Worm (Caenorhabditis elegans) whole organism, late embryonic: Measurements from ENCODE around the gene C26F1.3.

Experiments
- C08G9.2 ChIP-seq: sonication (generic microtip); optimal IDR thresholded peaks from 2 replicates; lab custom pipeline; 2016; ENCODE audit warnings: mild to moderate bottlenecking, missing genetic modification characterization, moderate library complexity, missing compliant biosample characterization
- C38D4.7 ChIP-seq: fragments of 200-800 bp; sonication (Bioruptor generic); optimal IDR thresholded peaks from 2 replicates; lab custom pipeline; 2018; ENCODE audit warnings: mild to moderate bottlenecking, missing genetic modification characterization, moderate library complexity, missing compliant biosample characterization
- F13H6.1 ChIP-seq: sonication (generic microtip); optimal IDR thresholded peaks from 2 replicates; lab custom pipeline; 2016; ENCODE audit warnings: missing genetic modification characterization, missing compliant biosample characterization
- T23F11.4 ChIP-seq: fragments of 200-800 bp; sonication (Bioruptor generic); optimal IDR thresholded peaks from 2 replicates; lab custom pipeline; 2018; ENCODE audit warnings: mild to moderate bottlenecking, missing genetic modification characterization, missing compliant biosample characterization
- ceh-18 ChIP-seq: sonication (generic microtip); optimal IDR thresholded peaks from 2 replicates; lab custom pipeline; 2016; ENCODE audit warnings: missing genetic modification characterization, missing compliant biosample characterization
- ceh-19 ChIP-seq: fragments of 200-800 bp; sonication (Bioruptor generic); optimal IDR thresholded peaks from 2 replicates; lab custom pipeline; 2018; ENCODE audit warnings: mild to moderate bottlenecking, missing genetic modification characterization, missing compliant biosample characterization
- ceh-2 ChIP-seq: sonication (generic microtip); optimal IDR thresholded peaks from 2 replicates; lab custom pipeline; 2016; ENCODE audit warnings: missing genotype, missing genetic modification characterization, missing compliant biosample characterization
- ceh-30 ChIP-seq: fragments of 150-350 bp; optimal IDR thresholded peaks from 2 replicates; lab custom pipeline; 2014; ENCODE audit warnings: missing biosample characterization, missing genetic modification characterization
- ceh-31 ChIP-seq: sonication (generic microtip); optimal IDR thresholded peaks from 2 replicates; lab custom pipeline; 2016; ENCODE audit warnings: missing genetic modification characterization, missing compliant biosample characterization
- ceh-45 ChIP-seq: fragments of 200-800 bp; sonication (Bioruptor generic); IDR thresholded peaks from 2 replicates; pipeline ENCODE4 v1.3.6; 2022; ENCODE audit warnings: missing genetic modification reagents, missing genetic modification characterization, missing compliant biosample characterization
- ceh-48 ChIP-seq: sonication (generic microtip); optimal IDR thresholded peaks from 2 replicates; lab custom pipeline; 2016; ENCODE audit warnings: missing genetic modification characterization, inconsistent platforms, missing compliant biosample characterization
- ceh-9 ChIP-seq: sonication (generic microtip); optimal IDR thresholded peaks from 2 replicates; lab custom pipeline; 2016; ENCODE audit warnings: mild to moderate bottlenecking, missing genetic modification characterization, inconsistent platforms, missing compliant biosample characterization
- che-1 ChIP-seq: sonication (generic microtip); optimal IDR thresholded peaks from 2 replicates; lab custom pipeline; 2016; ENCODE audit warnings: mild to moderate bottlenecking, missing genetic modification characterization, missing compliant biosample characterization
- dve-1 ChIP-seq: sonication (generic microtip); optimal IDR thresholded peaks from 2 replicates; lab custom pipeline; 2017; ENCODE audit warnings: antibody characterized with exemption, mild to moderate bottlenecking, missing genetic modification characterization, missing compliant biosample characterization
- elt-2 ChIP-seq: sonication (generic microtip); optimal IDR thresholded peaks from 2 replicates; lab custom pipeline; 2016; ENCODE audit warnings: missing genetic modification reagents, missing genetic modification characterization, missing compliant biosample characterization
- ets-4 ChIP-seq: sonication (generic microtip); optimal IDR thresholded peaks from 2 replicates; lab custom pipeline; 2016; ENCODE audit warnings: missing genetic modification characterization, missing compliant biosample characterization
- eyg-1 ChIP-seq: sonication (generic microtip); optimal IDR thresholded peaks from 2 replicates; lab custom pipeline; 2016; ENCODE audit warnings: missing genotype, missing genetic modification characterization, missing compliant biosample characterization
- fax-1 ChIP-seq: sonication (generic microtip); optimal IDR thresholded peaks from 2 replicates; lab custom pipeline; 2016; ENCODE audit warnings: missing genotype, missing genetic modification characterization, missing compliant biosample characterization
- fkh-10 ChIP-seq: fragments of 150-350 bp; optimal IDR thresholded peaks from 2 replicates; lab custom pipeline; 2014; ENCODE audit warnings: missing biosample characterization, missing genetic modification reagents, missing genetic modification characterization
- fkh-6 ChIP-seq: sonication (generic microtip); optimal IDR thresholded peaks from 2 replicates; lab custom pipeline; 2016; ENCODE audit warnings: missing genetic modification characterization, missing compliant biosample characterization
- gmeb-2 ChIP-seq: sonication (generic microtip); optimal IDR thresholded peaks from 2 replicates; lab custom pipeline; 2016; ENCODE audit warnings: missing genetic modification characterization, inconsistent platforms, missing compliant biosample characterization
- hlh-13 ChIP-seq: fragments of 200-800 bp; sonication (Bioruptor generic); optimal IDR thresholded peaks from 2 replicates; lab custom pipeline; 2018; ENCODE audit warnings: mild to moderate bottlenecking, missing genetic modification characterization, missing compliant biosample characterization
- hlh-30 ChIP-seq: sonication (generic microtip); optimal IDR thresholded peaks from 2 replicates; lab custom pipeline; 2017; ENCODE audit warnings: antibody characterized with exemption, missing genetic modification characterization, missing compliant biosample characterization; ENCODE audit not compliant: insufficient read depth
- hlh-6 ChIP-seq: sonication (generic microtip); optimal IDR thresholded peaks from 2 replicates; lab custom pipeline; 2016; ENCODE audit warnings: missing genotype, missing genetic modification characterization, missing compliant biosample characterization
- lim-6 ChIP-seq: sonication (generic microtip); optimal IDR thresholded peaks from 2 replicates; lab custom pipeline; 2016; ENCODE audit warnings: missing genetic modification characterization, missing compliant biosample characterization
- mec-3 ChIP-seq: sonication (generic microtip); optimal IDR thresholded peaks from 2 replicates; lab custom pipeline; 2016; ENCODE audit warnings: borderline replicate concordance, missing genetic modification characterization, missing compliant biosample characterization
- nfya-1 ChIP-seq: sonication (generic microtip); optimal IDR thresholded peaks from 2 replicates; lab custom pipeline; 2017; ENCODE audit warnings: missing genetic modification characterization, mild to moderate bottlenecking, missing compliant biosample characterization, antibody characterized with exemption, moderate library complexity
- nhr-11 ChIP-seq: fragments of 150-350 bp; optimal IDR thresholded peaks from 2 replicates; lab custom pipeline; 2014; ENCODE audit warnings: missing biosample characterization, missing genetic modification characterization
- npax-4 ChIP-seq: sonication (generic microtip); optimal IDR thresholded peaks from 2 replicates; lab custom pipeline; 2016; ENCODE audit warnings: missing genetic modification characterization, missing compliant biosample characterization
- pag-3 ChIP-seq: sonication (generic microtip); optimal IDR thresholded peaks from 2 replicates; lab custom pipeline; 2016; ENCODE audit warnings: missing compliant biosample characterization, missing genetic modification characterization, borderline replicate concordance
- pat-9 ChIP-seq: fragments of 200-800 bp; sonication (Bioruptor generic); optimal IDR thresholded peaks from 2 replicates; lab custom pipeline; 2018; ENCODE audit warnings: mild to moderate bottlenecking, missing genetic modification characterization, moderate library complexity, missing compliant biosample characterization
- pha-2 ChIP-seq: sonication (generic microtip); optimal IDR thresholded peaks from 2 replicates; lab custom pipeline; 2017; ENCODE audit warnings: mild to moderate bottlenecking, missing genetic modification characterization, missing compliant biosample characterization
- pros-1 ChIP-seq: fragments of 150-350 bp; optimal IDR thresholded peaks from 2 replicates; lab custom pipeline; 2014; ENCODE audit warnings: missing biosample characterization, missing genetic modification reagents, missing genetic modification characterization
- ref-2 ChIP-seq: sonication (generic microtip); optimal IDR thresholded peaks from 2 replicates; lab custom pipeline; 2016; ENCODE audit warnings: missing genetic modification characterization, missing compliant biosample characterization
- rnt-1 ChIP-seq: sonication (generic microtip); optimal IDR thresholded peaks from 2 replicates; lab custom pipeline; 2016; ENCODE audit warnings: missing genetic modification characterization, missing compliant biosample characterization
- syd-9 ChIP-seq: sonication (generic microtip); optimal IDR thresholded peaks from 2 replicates; lab custom pipeline; 2016; ENCODE audit warnings: mild to moderate bottlenecking, missing genetic modification characterization, moderate library complexity, missing compliant biosample characterization
- tbx-2 ChIP-seq: sonication (generic microtip); optimal IDR thresholded peaks from 2 replicates; lab custom pipeline; 2016; ENCODE audit warnings: missing genetic modification characterization, missing compliant biosample characterization
- unc-42 ChIP-seq: sonication (generic microtip); optimal IDR thresholded peaks from 2 replicates; lab custom pipeline; 2016; ENCODE audit warnings: missing genotype, missing genetic modification characterization, missing compliant biosample characterization
- unc-55 ChIP-seq: sonication (generic microtip); optimal IDR thresholded peaks from 2 replicates; lab custom pipeline; 2017; ENCODE audit warnings: missing biosample characterization, missing genetic modification reagents, missing genetic modification characterization
- unc-86 ChIP-seq: sonication (generic microtip); optimal IDR thresholded peaks from 2 replicates; lab custom pipeline; 2016; ENCODE audit warnings: missing genetic modification characterization, missing compliant biosample characterization
- ztf-16 ChIP-seq: sonication (generic microtip); optimal IDR thresholded peaks from 2 replicates; lab custom pipeline; 2017; ENCODE audit warnings: missing genetic modification characterization, missing compliant biosample characterization

Gene C26F1.3

DNA sequence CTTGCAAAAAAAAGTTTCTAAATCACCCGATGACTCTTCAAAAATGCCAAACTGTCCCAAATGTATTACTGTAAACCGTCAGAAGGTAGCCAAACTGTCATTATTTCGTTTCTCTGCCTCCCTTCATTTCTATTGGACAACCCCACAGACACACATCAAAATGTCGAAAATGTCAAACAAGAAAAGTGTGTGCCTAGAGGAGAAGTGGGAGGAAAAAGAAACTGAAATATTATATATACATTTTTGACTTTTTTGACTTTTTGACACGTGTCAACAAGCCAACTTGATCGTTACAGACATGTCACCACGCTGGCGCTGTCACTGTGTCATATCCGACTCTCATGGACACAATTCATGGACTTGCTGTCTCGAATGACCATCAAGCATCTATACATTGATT lies 27.4 kb upstream of the C26F1.3 start:
- TF ChIP-seq pros-1 (tag; lab: Kevin White, UChicago): no peak
- no peak for TF ChIP-seq mec-3
- TF ChIP-seq eyg-1: no peak
- TF ChIP-seq, all 69 proteins: peak for 0

DNA sequence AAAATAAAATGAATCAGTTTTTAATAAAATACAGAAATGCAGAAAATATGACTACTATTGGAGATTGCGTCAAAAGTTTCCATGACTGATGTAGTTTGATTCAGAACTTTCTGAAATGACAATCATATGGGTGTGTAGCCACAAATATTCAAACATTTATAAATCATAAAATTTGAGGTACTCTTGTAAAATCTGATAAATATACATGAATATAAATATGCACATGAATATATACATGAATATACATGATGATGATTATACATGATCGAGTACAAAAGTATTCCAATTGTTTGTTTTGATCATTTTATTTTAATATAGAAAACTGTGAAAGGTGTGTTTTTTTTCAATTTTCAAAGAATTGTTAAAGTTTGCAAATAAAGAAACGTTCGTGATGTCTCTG lies 22.5 kb upstream of the C26F1.3 start, which contains the start of gene T05B11.4:
T05B11.4 (minus strand) TSS at position 101 of the 400 bp plus-strand sequence.
- TF ChIP-seq T23F11.4 (no peak), ceh-2 (tag; lab: Kevin White, UChicago) (no peak), ztf-16 (tag; lab: Kevin White, UChicago) (no peak), hlh-30 (tag; lab: Kevin White, UChicago) (no peak), unc-86 (tag; lab: Kevin White, UChicago) (no peak), ceh-9 (tag; lab: Kevin White, UChicago) (no peak), npax-4 (tag; lab: Kevin White, UChicago) (no peak), pros-1 (tag; lab: Kevin White, UChicago) (no peak), pat-9 (tag; lab: Kevin White, UChicago) (no peak), ceh-48 (tag; lab: Kevin White, UChicago) (no peak), F13H6.1 (no peak), nfya-1 (no peak), ceh-31 (no peak), hlh-6 (no peak), lim-6 (tag; lab: Kevin White, UChicago) (no peak), ref-2 (tag; lab: Kevin White, UChicago) (no peak), ceh-45 (GFP tag; lab: Robert Waterston, UW) (no peak), che-1 (tag; lab: Kevin White, UChicago) (no peak), fkh-10 (GFP tag; lab: Kevin White, UChicago) (no peak)

ce11 chrV:7755991-7756390 lies 21.1 kb upstream of the C26F1.3 start:
- TF ChIP-seq C38D4.7 (no peak), elt-2 (tag; lab: Kevin White, UChicago) (peak; percentile 79), pha-2 (tag; lab: Kevin White, UChicago) (no peak), syd-9 (tag; lab: Kevin White, UChicago) (no peak)

ce11 chrV:7759270-7759669 lies 17.8 kb upstream of the C26F1.3 start:
- no peak for TF ChIP-seq gmeb-2
- TF ChIP-seq ceh-30 (tag; lab: Kevin White, UChicago): no peak
- no peak for TF ChIP-seq nfya-1
- TF ChIP-seq ceh-18 (tag; lab: Kevin White, UChicago): peak; percentile 45
- no peak for TF ChIP-seq pag-3
- no peak for TF ChIP-seq mec-3
- no peak for TF ChIP-seq eyg-1
- no peak for TF ChIP-seq rnt-1 (tag; lab: Kevin White, UChicago)
- TF ChIP-seq C08G9.2 (tag; lab: Kevin White, UChicago): no peak
- TF ChIP-seq hlh-30 (tag; lab: Kevin White, UChicago): peak; percentile 0
- no peak for TF ChIP-seq fax-1
- no peak for TF ChIP-seq ceh-45 (GFP tag; lab: Robert Waterston, UW)
- TF ChIP-seq ceh-19 (GFP tag; lab: Kevin White, UChicago): no peak
- TF ChIP-seq hlh-13 (GFP tag; lab: Kevin White, UChicago): no peak
- peak; percentile 73 for TF ChIP-seq unc-42
- no peak for TF ChIP-seq T23F11.4
- no peak for TF ChIP-seq fkh-10 (GFP tag; lab: Kevin White, UChicago)
- TF ChIP-seq fkh-6 (tag; lab: Kevin White, UChicago): no peak
- no peak for TF ChIP-seq ets-4 (tag; lab: Kevin White, UChicago)
- TF ChIP-seq ceh-2 (tag; lab: Kevin White, UChicago): no peak
- TF ChIP-seq dve-1 (tag; lab: Kevin White, UChicago): no peak
- peak; percentile 65 for TF ChIP-seq unc-55 (GFP tag; lab: Kevin White, UChicago)
- TF ChIP-seq tbx-2 (tag; lab: Kevin White, UChicago): no peak
- no peak for TF ChIP-seq nhr-11 (tag; lab: Kevin White, UChicago)
- TF ChIP-seq unc-86 (tag; lab: Kevin White, UChicago): no peak
